Fruit fly (Drosophila melanogaster): ENCODE measurements around the gene CG32640.

The CG32640 gene

DNA sequence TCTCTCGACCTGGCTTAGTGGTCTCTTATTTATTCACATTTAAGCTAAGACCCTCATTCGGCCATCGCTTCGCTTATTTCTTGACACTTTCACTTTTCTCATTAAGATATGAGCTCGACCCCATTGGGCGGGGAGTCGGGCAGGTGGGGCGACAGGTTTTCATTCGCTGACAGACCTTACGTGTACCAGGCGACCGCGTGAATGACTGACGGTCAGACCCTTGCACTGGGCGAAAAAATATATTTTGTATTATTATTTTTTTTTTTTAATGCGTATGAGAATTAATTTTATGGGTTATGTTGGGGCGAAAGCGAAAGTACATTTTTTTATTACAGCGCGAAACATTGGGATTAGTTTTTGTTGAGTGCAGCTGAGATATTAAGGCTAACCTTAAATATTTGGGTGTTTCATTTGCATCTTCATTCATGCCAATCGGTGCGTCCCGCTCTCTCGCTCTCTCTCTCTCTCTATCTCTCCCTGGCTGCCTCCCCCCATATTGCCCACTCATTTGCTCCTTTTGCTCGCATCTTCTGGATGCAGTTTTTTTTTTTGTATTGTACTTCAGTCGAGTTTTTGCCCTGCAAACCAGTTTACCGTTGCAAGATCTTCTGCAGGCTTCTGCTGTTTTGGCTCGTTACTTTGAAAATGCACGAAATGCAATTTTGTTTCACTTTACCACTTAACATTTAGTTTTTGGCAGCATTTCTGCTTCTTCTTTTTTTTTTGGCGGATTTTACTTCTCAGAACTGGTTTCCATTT is 40.7 kb upstream of the CG32640 start (continued):
- no peak for TF ChIP-seq CG7987 (GFP tag; optimal IDR thresholded peaks at IDR 0.05)
- TF ChIP-seq CG18619 (GFP tag; optimal IDR thresholded peaks at IDR 0.05), result no peak
- peak; percentile 28 for TF ChIP-seq CG9727 (GFP tag; optimal IDR thresholded peaks at IDR 0.05)
- no peak for TF ChIP-seq schlank (tag; optimal IDR thresholded peaks at IDR 0.05)
- peak; percentile 24; the same call in 1 of the 2 replicates for TF ChIP-seq CG6272 (GFP tag; IDR thresholded peaks at IDR 0.05)
- peak; percentile 46; the same call in 1 of the 2 replicates for TF ChIP-seq sim (GFP tag; IDR thresholded peaks at IDR 0.05)
- no peak for TF ChIP-seq Deaf1 (tag; optimal IDR thresholded peaks at IDR 0.05)
- TF ChIP-seq run (tag; optimal IDR thresholded peaks at IDR 0.05), result no peak
- TF ChIP-seq CG2202 (tag; optimal IDR thresholded peaks at IDR 0.05), result peak; percentile 20
- TF ChIP-seq Side (GFP tag; optimal IDR thresholded peaks at IDR 0.05), result no peak
- TF ChIP-seq ATbp (GFP tag; optimal IDR thresholded peaks at IDR 0.05), result peak; percentile 69
- peak; percentile 18 for TF ChIP-seq trh (GFP tag; optimal IDR thresholded peaks at IDR 0.05)
- no peak for TF ChIP-seq CG12744 (GFP tag; optimal IDR thresholded peaks at IDR 0.05)
- TF ChIP-seq Eip74EF (GFP tag; optimal IDR thresholded peaks at IDR 0.05), result peak in 1 of 2 experiments; percentile 45
- no peak for TF ChIP-seq knrl (GFP tag; IDR thresholded peaks at IDR 0.05; ENCODE audit: partially characterized antibody)
- TF ChIP-seq CG33213 (GFP tag; optimal IDR thresholded peaks at IDR 0.05), result no peak
- TF ChIP-seq Nf-YB (GFP tag; optimal IDR thresholded peaks at IDR 0.05), result peak; percentile 38
- peak; percentile 43 for TF ChIP-seq ewg (GFP tag; optimal IDR thresholded peaks at IDR 0.05)
- peak; percentile 67; the same call in 1 of the 2 replicates for TF ChIP-seq seq (GFP tag; IDR thresholded peaks at IDR 0.05)
- peak; percentile 9 for TF ChIP-seq CG6813 (GFP tag; optimal IDR thresholded peaks at IDR 0.05)
- peak; percentile 66 for TF ChIP-seq dmrt99B (tag; optimal IDR thresholded peaks at IDR 0.05)
- TF ChIP-seq CG30403 (GFP tag; optimal IDR thresholded peaks at IDR 0.05), result peak; percentile 31
- no peak for TF ChIP-seq gt (GFP tag; IDR thresholded peaks at IDR 0.05)
- peak; percentile 10 for TF ChIP-seq CG8388 (GFP tag; optimal IDR thresholded peaks at IDR 0.05)
- TF ChIP-seq CG18599 (GFP tag; optimal IDR thresholded peaks at IDR 0.05), result peak; percentile 34
- TF ChIP-seq CG8359 (GFP tag; optimal IDR thresholded peaks at IDR 0.05; ENCODE audit: borderline replicate concordance), result no peak
- no peak for TF ChIP-seq NFAT (GFP tag; IDR thresholded peaks at IDR 0.05)
- TF ChIP-seq gce (GFP tag; IDR thresholded peaks at IDR 0.05), result peak; percentile 60; the same call in 2 of the 3 replicates
- peak; percentile 11 for TF ChIP-seq Meics (GFP tag; optimal IDR thresholded peaks at IDR 0.05)
- no peak for TF ChIP-seq CG3163 (GFP tag; optimal IDR thresholded peaks at IDR 0.05)
- TF ChIP-seq Sin3A (optimal IDR thresholded peaks at IDR 0.05), result no peak
- no peak for TF ChIP-seq gsb-n (tag; optimal IDR thresholded peaks at IDR 0.05)
- TF ChIP-seq D (optimal IDR thresholded peaks at IDR 0.05), result no peak
- TF ChIP-seq D (GFP tag; optimal IDR thresholded peaks at IDR 0.05), result peak; percentile 38
- TF ChIP-seq CG7556 (GFP tag; optimal IDR thresholded peaks at IDR 0.05), result peak; percentile 39
- peak; percentile 59 for TF ChIP-seq CG10209 (GFP tag; optimal IDR thresholded peaks at IDR 0.05)
- TF ChIP-seq Nf-YC (tag; optimal IDR thresholded peaks at IDR 0.05), result peak; percentile 27
- peak; percentile 16 for TF ChIP-seq CTCF (GFP tag; optimal IDR thresholded peaks at IDR 0.05)
- TF ChIP-seq HLH3B (GFP tag; IDR thresholded peaks at IDR 0.05), result peak; percentile 77
- no peak for TF ChIP-seq CG12071 (GFP tag; optimal IDR thresholded peaks at IDR 0.05)
- peak; percentile 27 for TF ChIP-seq CG2875 (GFP tag; optimal IDR thresholded peaks at IDR 0.05)
- TF ChIP-seq Elba2 (GFP tag; optimal IDR thresholded peaks at IDR 0.05), result no peak
- TF ChIP-seq Hr3 (GFP tag; optimal IDR thresholded peaks at IDR 0.05), result peak; percentile 12
- peak; percentile 45 for TF ChIP-seq lab (GFP tag; optimal IDR thresholded peaks at IDR 0.05)
- no peak for TF ChIP-seq CG11247 (GFP tag; IDR thresholded peaks at IDR 0.05)
- TF ChIP-seq Lhr (GFP tag; optimal IDR thresholded peaks at IDR 0.05), result no peak
- peak; percentile 34 for TF ChIP-seq sd (tag; optimal IDR thresholded peaks at IDR 0.05)
- peak; percentile 68; the same call in 2 of the 3 replicates for TF ChIP-seq CG34422 (GFP tag; IDR thresholded peaks at IDR 0.05)
- TF ChIP-seq zfh1 (GFP tag; IDR thresholded peaks at IDR 0.05), result peak; percentile 69; the same call in 2 of the 3 replicates

Data from whole organism, embryonic.